Fruit fly (Drosophila melanogaster) ovary, adult (tissue): ENCODE measurements around the gene ds.

Experiments used
- CG17801 ChIP-seq: fragments of 200-800 bp; optimal IDR thresholded peaks from 2 replicates; lab custom pipeline; 2019; ENCODE audit warnings: missing biosample characterization, mild to moderate bottlenecking, missing genetic modification characterization, moderate library complexity; ENCODE audit not compliant: partially characterized antibody

The ds gene

DNA sequence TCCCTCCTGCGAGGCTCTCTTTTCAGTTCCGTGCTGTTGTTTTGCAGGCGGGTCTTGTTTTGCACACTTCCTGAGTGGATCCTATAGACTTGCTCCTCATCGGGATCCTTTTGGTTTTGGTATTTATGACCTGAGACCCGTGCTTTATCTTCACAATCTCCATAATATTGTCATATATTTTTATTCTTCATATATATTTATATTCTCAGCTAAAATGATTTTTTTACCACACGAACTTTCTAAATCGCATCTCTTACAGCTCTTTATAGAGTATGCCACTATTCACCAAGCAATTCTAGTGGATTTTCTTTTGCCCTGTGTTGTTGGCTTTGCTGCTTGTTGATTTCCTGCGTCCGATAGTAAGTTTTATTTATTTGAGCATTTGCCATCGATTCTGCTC, 3.0 kb upstream of the ds start:
- no peak for TF ChIP-seq CG17801 (GFP tag; lab: Kevin White, UChicago)

DNA sequence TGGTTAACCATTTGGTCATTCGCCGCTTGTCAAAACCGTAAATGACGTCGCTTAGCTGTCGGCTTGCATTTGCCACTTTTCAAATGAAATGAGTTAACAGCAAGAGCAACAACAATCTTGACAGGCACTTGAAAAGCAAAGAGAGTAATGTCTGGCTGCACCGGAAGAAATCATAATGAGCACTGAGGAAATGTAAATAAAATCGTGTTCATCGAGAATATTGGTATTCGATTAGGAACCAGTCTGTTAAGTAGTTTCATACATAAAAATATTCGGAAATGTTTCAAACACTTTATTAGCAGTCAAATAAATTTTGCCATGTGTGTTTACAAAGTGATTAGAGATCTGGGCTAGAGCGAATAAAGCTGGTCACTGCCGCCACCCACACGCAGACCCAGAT, 1.8 kb upstream of the ds start:
- TF ChIP-seq CG17801 (GFP tag; lab: Kevin White, UChicago) = no peak

DNA sequence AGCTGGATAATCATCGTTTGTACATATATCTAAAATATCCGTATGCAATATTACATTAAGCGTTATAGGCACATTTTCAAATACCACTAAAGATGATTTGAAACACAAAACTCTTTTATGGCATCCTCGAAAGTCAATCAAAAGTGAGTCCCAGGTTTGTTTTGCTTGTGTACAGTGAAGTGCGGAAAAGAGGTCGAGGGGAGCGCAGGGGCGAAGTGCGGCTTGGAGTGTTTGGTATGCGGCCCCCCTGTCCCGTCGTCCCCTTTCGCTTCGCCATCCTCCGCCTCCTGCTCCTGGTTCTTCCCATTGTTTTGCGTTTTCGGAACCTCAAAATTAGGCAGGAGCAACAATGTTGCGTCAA, 686 bp upstream of the ds start:
- no peak for TF ChIP-seq CG17801 (GFP tag; lab: Kevin White, UChicago)

DNA sequence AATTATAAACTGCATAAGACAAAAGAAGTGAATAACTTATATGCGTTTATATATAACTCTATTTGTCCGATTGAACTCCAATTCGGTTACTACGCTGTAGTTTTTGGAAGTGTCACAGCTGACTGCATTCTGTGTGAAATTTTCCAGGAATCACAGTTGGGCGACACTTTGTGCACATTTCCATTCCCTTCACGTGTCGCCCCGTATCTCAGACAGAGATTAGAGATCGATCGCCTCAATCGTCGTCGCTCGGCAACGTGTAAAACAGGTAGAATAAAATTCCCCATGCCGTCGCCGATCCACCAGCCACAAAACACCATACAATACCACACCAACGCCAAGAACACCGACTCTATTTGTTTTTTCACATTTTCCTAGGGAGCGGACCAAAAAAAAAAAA, 1.6 kb downstream of the ds start:
- TF ChIP-seq CG17801 (GFP tag; lab: Kevin White, UChicago) = no peak

DNA sequence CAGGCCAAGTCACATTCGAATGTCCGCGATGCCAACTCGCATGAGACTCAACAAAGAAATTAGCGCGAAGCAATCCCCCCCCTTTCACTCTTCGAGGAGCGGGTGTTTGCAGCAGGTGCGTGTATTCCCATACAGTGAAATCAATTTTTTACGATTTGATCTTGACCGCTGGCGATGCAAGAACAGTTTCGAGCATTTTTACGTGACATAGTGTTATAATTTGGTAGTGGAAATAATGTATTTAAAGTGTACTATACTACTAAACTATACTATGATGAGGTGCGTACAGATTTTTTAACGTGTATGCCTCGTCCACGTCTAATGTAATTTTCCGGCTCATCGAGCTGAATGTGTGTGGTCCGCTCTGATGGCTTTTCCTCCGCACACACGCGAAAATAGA, 2.5 kb downstream of the ds start:
- no peak for TF ChIP-seq CG17801 (GFP tag; lab: Kevin White, UChicago)

DNA sequence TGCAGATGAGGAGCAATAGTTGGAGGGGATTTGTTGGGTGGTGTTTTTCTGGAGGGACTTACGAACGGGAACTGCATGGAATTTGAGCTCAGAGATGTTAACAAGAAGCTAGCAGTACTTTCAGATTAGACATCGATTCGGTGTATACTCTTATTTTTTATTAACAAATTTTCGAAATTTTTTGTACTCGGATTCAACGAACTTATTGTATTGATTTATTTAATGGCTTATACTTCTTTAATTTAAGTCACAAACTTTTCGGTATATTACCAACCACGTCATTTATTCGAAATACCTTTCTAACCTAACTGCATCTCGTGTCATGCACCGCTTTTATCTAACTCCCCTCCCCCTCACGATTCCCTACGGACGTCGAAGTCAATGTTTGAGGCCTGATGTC, 9.6 kb downstream of the ds start:
- no peak for TF ChIP-seq CG17801 (GFP tag; lab: Kevin White, UChicago)

DNA sequence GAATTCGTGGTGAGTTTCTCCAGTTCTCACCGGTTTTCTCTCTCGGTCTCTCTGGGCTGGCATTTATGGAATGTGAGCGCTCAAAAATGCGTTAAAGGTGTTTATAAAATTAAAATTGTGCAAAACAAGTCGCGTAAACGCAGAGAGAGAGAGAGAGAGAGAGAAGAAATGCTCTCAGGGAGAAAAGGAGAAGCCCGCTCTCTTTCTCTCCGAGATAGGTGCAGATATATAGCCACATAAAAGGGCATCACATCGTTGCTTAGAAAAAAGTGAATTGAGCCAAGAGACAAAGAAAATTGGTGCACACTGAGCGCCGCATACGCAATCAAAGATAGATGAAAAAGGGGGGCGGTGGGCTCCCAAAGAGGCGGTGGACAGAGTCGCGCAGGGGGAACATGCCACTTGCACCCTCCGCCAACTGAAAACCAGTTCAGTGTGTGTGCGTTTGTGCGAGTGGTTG, 12.9 kb downstream of the ds start:
- no peak for TF ChIP-seq CG17801 (GFP tag; lab: Kevin White, UChicago)

DNA sequence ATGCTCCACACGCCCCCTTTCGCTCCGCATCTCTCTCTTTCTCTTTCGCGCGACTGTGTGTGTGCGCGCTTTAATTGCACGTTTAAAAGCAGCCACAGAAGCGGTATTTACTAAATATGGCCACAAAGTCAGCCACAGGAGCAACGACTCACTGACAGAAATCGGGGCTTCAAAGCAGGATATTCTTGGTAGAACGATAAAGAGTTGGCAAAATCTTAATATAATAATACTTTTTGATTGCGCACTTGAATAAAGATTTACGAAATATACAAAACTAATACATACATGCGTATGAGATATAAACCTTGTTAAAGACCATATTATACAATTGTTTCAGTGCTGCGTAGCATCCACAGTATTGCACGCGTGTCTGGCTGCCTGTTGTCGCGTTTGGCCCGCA, 14.0 kb downstream of the ds start:
- TF ChIP-seq CG17801 (GFP tag; lab: Kevin White, UChicago) = no peak

DNA sequence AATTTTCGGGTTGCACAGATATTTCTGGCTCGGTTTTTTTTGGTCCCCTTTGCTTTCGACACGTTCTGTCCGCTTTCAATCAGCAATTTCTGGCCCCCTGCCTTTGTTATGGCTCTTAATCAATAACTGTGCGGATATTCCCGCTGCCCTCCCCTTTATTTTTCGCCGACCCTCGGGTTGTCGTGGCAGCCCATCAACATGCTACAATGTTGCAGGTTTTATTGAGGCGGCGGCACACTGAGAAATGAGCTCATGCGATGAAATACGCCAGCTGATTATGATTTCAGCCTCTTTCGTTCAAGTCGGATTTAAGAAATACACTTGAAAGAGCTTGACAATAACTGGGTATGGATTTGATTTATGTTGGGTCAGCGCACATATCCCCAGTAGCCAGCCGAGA, 16.7 kb downstream of the ds start:
- no peak for TF ChIP-seq CG17801 (GFP tag; lab: Kevin White, UChicago)

DNA sequence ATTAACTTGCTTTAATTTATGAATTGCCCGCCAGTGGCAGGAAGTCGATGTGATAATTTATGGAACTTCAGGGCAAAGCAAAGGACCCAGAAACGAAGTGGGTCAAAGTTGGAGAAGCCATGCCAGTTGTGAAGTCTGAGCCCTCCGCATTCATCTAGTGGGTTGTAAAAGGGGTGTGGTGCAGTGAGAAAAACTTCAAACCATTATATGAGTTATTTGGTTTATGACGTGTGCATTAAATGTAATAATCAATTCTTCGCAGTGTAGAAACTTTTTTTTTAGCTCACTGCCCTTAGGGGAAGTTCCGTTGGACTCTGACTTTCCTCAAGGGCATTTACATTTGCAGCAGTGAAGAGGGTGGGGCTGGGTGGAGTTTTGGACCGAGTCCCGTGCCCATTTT, 17.2 kb downstream of the ds start:
- TF ChIP-seq CG17801 (GFP tag; lab: Kevin White, UChicago) = no peak

DNA sequence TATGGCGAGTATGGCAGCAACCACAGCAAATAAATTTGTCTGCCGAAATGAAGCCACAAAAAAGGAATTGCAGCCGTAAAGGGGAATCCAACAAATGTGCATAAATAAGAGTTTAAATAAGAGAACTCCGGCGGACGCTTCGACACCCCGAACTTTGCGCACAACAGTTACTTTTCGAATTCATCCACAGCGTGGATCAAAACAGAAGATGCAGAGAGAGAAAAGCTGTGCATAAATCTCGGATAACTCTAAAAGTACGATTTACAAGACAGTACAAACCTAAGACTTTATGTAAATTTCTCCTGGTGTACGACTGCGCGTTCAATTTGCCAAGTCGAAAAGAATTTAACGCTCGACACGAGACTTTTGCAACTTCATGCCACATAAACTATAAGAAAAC, 18.3 kb downstream of the ds start:
- no peak for TF ChIP-seq CG17801 (GFP tag; lab: Kevin White, UChicago)

DNA sequence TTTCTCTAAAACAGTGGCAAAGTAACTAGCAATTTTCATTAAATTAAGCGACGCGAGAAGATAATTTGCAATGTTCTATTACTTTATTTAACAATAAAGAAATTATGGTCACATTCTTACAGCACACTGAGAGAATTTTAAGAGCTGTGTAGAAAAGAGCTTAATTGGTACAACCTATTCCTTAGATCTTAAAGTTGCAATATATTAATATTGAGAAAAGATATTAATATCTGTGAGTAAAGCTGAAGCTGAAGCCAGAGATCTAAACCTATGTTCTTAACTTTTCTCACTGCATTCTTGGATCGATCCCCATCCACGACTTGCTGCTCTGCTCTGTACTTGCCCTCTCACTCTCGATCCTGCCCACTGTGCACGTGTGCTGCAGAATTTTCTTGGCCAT, 30.0 kb downstream of the ds start:
- TF ChIP-seq CG17801 (GFP tag; lab: Kevin White, UChicago) = no peak

DNA sequence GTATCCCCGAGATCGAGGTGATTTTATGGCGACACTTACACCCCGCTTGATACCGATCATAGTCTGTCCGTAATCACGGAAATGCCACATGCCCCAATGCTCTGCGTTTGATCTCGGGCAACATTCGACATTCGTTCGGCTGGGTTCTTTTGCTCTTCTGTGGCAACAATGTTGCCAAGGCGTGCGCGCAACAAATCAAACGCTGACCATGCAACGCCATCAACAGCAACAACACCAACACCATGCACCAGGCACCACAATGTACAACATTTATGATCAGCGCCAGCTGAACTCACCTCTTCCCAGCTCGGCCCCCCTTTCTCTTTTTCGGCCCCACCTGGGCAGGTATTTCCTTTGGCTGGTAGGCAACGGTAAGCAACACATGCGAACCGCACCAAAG, 30.7 kb downstream of the ds start:
- no peak for TF ChIP-seq CG17801 (GFP tag; lab: Kevin White, UChicago)

DNA sequence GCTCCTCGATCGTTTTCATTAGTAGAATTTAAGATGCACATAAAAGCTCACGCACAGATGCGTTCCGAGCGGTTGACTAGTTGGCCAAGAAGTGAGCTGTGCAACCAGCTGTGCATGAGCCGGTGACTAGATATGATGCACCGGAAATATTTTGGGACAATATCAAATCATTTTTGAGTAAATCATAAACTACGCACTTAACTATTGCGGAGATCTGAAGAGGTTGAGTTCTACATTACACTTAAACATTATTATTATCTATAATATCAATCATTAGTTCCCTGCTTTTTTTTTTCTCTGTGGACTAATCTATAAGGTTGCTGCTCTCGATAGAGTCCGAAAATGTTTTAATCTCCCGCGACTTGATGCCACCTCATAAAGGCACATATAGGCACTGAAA, 31.7 kb downstream of the ds start:
- no peak for TF ChIP-seq CG17801 (GFP tag; lab: Kevin White, UChicago)

DNA sequence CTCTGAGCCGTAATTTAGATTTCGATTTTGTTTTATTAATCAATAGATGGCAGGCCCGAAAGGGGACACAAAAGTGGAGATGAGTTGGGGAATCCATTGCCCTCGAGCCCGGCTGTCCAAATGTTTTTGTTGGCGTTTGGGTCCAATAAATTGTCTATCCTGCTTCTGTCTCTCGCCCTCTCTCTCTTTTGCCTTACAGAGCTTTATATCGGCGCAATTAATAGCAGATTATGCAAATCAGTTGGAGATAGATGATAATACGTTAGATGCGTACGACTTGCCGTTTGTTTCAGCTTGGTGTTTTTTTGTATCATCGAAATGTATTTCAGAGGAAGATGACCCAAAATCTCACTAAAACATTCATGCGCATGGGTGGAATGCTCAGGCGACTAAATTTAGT, 34.9 kb downstream of the ds start:
- TF ChIP-seq CG17801 (GFP tag; lab: Kevin White, UChicago) = no peak

DNA sequence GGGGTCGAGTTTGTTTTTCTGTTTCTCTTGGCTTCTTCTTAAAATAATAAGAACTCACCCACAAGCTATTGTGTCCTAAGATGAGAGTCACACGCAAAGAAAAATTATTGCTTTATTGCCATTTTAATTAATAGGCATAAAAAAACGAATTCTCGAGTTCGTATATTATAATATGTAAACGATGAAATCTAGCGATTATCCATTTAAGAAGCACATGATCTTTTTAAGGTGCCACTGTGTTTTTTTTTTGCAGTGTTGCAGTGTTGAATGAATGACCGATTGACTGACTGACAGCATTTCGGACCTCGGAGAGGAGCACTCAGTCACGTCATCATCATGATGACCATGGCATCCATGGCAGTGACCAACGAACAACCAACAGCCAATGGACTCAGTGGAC, 39.9 kb downstream of the ds start:
- no peak for TF ChIP-seq CG17801 (GFP tag; lab: Kevin White, UChicago)

DNA sequence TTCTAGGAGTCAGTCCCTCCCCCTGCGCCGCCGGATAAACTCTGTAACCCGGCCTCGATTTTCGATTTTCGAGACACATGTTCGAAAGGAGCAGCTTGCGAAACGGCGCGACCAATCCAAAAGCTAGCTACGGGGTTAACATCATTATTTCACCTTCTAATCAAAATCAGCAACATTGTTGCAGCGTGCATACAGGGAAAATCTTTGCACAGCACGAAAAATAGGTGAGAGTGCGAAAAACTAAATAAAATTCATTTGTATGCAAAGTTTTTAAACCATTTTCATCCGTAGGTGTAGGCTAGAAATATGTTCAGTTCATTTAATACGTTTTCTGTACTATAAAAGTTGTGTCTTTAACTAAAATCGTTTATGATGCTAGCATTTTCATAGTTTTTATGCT, 42.5 kb downstream of the ds start:
- TF ChIP-seq CG17801 (GFP tag; lab: Kevin White, UChicago) = no peak
